Worm (Caenorhabditis elegans) whole organism, mixed stage, embryonic: ENCODE data around the gene C42D8.9.

Experiments used
- ces-1 ChIP-seq: fragments of 150-350 bp; optimal IDR thresholded peaks from 2 replicates; lab custom pipeline; 2014; ENCODE audit warnings: missing biosample characterization, missing genetic modification reagents, missing genetic modification characterization
- sem-2 ChIP-seq: fragments of 200-800 bp; sonication (Bioruptor generic); optimal IDR thresholded peaks from 2 replicates; lab custom pipeline; 2018; ENCODE audit warnings: mild to moderate bottlenecking, missing genetic modification characterization, missing compliant biosample characterization
- ztf-11 ChIP-seq: fragments of 150-350 bp; optimal IDR thresholded peaks from 2 replicates; lab custom pipeline; 2014; ENCODE audit warnings: missing biosample characterization, missing genetic modification characterization

DNA sequence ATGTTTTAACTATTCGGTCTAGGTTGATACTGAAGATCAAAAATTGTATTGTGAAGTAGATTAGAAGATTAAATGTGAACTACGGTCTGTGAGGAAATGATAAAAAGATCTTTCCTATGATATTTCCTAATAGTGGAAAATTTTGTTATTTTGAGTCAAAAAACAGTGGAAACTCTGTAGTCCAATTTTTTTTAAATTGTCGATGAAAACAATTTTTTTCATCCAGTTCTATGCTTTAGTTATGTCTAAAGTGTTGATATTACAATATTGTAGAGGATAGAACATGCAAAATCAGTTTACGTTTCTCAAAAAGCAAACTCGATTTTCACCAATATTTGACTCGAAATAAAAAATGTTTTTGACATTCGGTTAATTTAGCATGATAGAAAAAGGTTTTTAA, 12.8 kb upstream of the C42D8.9 start:
- TF ChIP-seq ces-1 (GFP tag; lab: Kevin White, UChicago) (no peak), ztf-11 (tag; lab: Kevin White, UChicago) (no peak), sem-2 (GFP tag; lab: Kevin White, UChicago) (no peak)
